Worm (Caenorhabditis elegans): ENCODE results near the gene shc-2.

Gene shc-2

ce11 chrII:4942397-4942796, 26.6 kb upstream of the shc-2 start (continued):
- TF ChIP-seq Y67H2A.10 (GFP tag; conservative IDR thresholded peaks at IDR 0.05) (no peak), snpc-1.3 (tag; optimal IDR thresholded peaks at IDR 0.05; ENCODE audit: insufficient read depth) (peak; percentile 42), ztf-6 (GFP tag; IDR thresholded peaks at IDR 0.05) (no peak), lin-35 (GFP tag; optimal IDR thresholded peaks at IDR 0.05) (peak in 1 of 3 experiments; percentile 30), ceh-79 (tag; optimal IDR thresholded peaks at IDR 0.05) (peak; percentile 33), athp-1 (tag; optimal IDR thresholded peaks at IDR 0.05) (peak; percentile 78), ccch-3 (GFP tag; optimal IDR thresholded peaks at IDR 0.05) (no peak), B0035.1 (tag; optimal IDR thresholded peaks at IDR 0.05) (no peak), cebp-1 (GFP tag; IDR thresholded peaks at IDR 0.05) (no peak), cebp-1 (tag; optimal IDR thresholded peaks at IDR 0.05) (peak; percentile 60), gei-17 (GFP tag; optimal IDR thresholded peaks at IDR 0.05) (peak; percentile 21), die-1 (tag; optimal IDR thresholded peaks at IDR 0.05) (peak; percentile 64), ztf-18 (tag; optimal IDR thresholded peaks at IDR 0.05) (peak; percentile 23), madf-8 (GFP tag; conservative IDR thresholded peaks at IDR 0.05) (no peak), nhr-179 (tag; optimal IDR thresholded peaks at IDR 0.05) (no peak), tlf-1 (GFP tag; optimal IDR thresholded peaks at IDR 0.05) (no peak), somi-1 (GFP tag; optimal IDR thresholded peaks at IDR 0.05) (peak; percentile 7), lsl-1 (GFP tag; optimal IDR thresholded peaks at IDR 0.05) (peak; percentile 48), aptf-3 (GFP tag; IDR thresholded peaks at IDR 0.05) (peak; percentile 85; the same call in 1 of the 2 replicates), F10E7.11 (tag; optimal IDR thresholded peaks at IDR 0.05) (peak; percentile 52), F57A8.1 (GFP tag; optimal IDR thresholded peaks at IDR 0.05) (no peak), pha-4 (tag; optimal IDR thresholded peaks at IDR 0.05) (no peak), xnd-1 (tag; optimal IDR thresholded peaks at IDR 0.05) (no peak), ceh-58 (GFP tag; IDR thresholded peaks at IDR 0.05) (0 out of 2 replicates have a peak, but pooled peaks have one; percentile 56), nfya-2 (GFP tag; IDR thresholded peaks at IDR 0.05) (no peak), F22D6.2 (tag; optimal IDR thresholded peaks at IDR 0.05) (peak; percentile 46), attf-5 (GFP tag; optimal IDR thresholded peaks at IDR 0.05) (peak; percentile 51), nfya-1 (tag; optimal IDR thresholded peaks at IDR 0.05; ENCODE audit: borderline replicate concordance, insufficient read depth) (no peak), hmg-1.2 (GFP tag; IDR thresholded peaks at IDR 0.05) (peak; percentile 59), madf-3 (GFP tag; IDR thresholded peaks at IDR 0.05) (0 out of 2 replicates have a peak, but pooled peaks have one; percentile 70), D2030.7 (GFP tag; IDR thresholded peaks at IDR 0.05) (peak; percentile 47; the same call in 1 of the 2 replicates), rpc-1 (optimal IDR thresholded peaks at IDR 0.05) (peak; percentile 73), rpc-1 (tag; optimal IDR thresholded peaks at IDR 0.05) (peak; percentile 77), mes-4 (tag; optimal IDR thresholded peaks at IDR 0.05) (peak; percentile 76), hrde-1 (tag; optimal IDR thresholded peaks at IDR 0.05; ENCODE audit: borderline replicate concordance) (peak; percentile 84), lsy-27 (tag; optimal IDR thresholded peaks at IDR 0.05; ENCODE audit: borderline replicate concordance, insufficient read depth) (no peak), F39B2.1 (GFP tag; IDR thresholded peaks at IDR 0.05) (no peak), hmg-20 (GFP tag; IDR thresholded peaks at IDR 0.05) (peak; percentile 15; the same call in 1 of the 2 replicates), Y53G8AR.9 (GFP tag; conservative IDR thresholded peaks at IDR 0.05) (peak; percentile 81), nfyb-1 (GFP tag; IDR thresholded peaks at IDR 0.05) (peak; percentile 77), nhr-90 (tag; optimal IDR thresholded peaks at IDR 0.05) (peak; percentile 83), Y53F4B.3 (GFP tag; IDR thresholded peaks at IDR 0.05) (peak; percentile 38; the same call in 1 of the 2 replicates), Y79H2A.3 (GFP tag; conservative IDR thresholded peaks at IDR 0.05) (no peak)
